Fruit fly (Drosophila melanogaster) whole organism, embryonic: Measurements from ENCODE around the gene ph-d.

Experiments used
- ATbp ChIP-seq: fragments of 200-800 bp; sonication (Bioruptor generic); optimal IDR thresholded peaks from 2 replicates; lab custom pipeline; 2017; ENCODE audit warnings: missing biosample characterization, mild to moderate bottlenecking, missing genetic modification characterization, missing genetic modification reagents
- Bdp1 ChIP-seq: fragments of 200-800 bp; sonication (Bioruptor generic); optimal IDR thresholded peaks from 3 replicates; lab custom pipeline; 2016; ENCODE audit warnings: missing biosample characterization, missing genetic modification characterization
- CG10565 ChIP-seq: fragments of 200-800 bp; sonication (Bioruptor generic); optimal IDR thresholded peaks from 3 replicates; lab custom pipeline; 2016; ENCODE audit warnings: missing biosample characterization, mild to moderate bottlenecking, missing genetic modification characterization
- CG11695 ChIP-seq: fragments of 200-800 bp; sonication (Bioruptor generic); IDR thresholded peaks from 3 replicates; pipeline ENCODE4 v1.3.6; 2022; ENCODE audit warnings: missing biosample characterization, missing genetic modification characterization
- CG12071 ChIP-seq: fragments of 200-800 bp; sonication (Bioruptor generic); optimal IDR thresholded peaks from 3 replicates; lab custom pipeline; 2018; ENCODE audit warnings: missing biosample characterization, mild to moderate bottlenecking, missing genetic modification characterization
- CG15514 ChIP-seq: fragments of 200-800 bp; sonication (Bioruptor generic); optimal IDR thresholded peaks from 3 replicates; lab custom pipeline; 2017; ENCODE audit warnings: missing biosample characterization, missing genetic modification characterization, mild to moderate bottlenecking, moderate library complexity, missing genetic modification reagents
- CG16863 ChIP-seq: fragments of 200-800 bp; sonication (Bioruptor generic); optimal IDR thresholded peaks from 3 replicates; lab custom pipeline; 2016; ENCODE audit warnings: missing biosample characterization, missing genetic modification characterization
- CG17385 ChIP-seq: fragments of 200-800 bp; sonication (Bioruptor generic); optimal IDR thresholded peaks from 3 replicates; lab custom pipeline; 2018; ENCODE audit warnings: missing biosample characterization, mild to moderate bottlenecking, missing genetic modification characterization
- CG1832 ChIP-seq: fragments of 200-800 bp; sonication (Bioruptor generic); optimal IDR thresholded peaks from 2 replicates; lab custom pipeline; 2017; ENCODE audit warnings: missing biosample characterization, mild to moderate bottlenecking, missing genetic modification characterization, inconsistent platforms
- CG2116 ChIP-seq: fragments of 200-800 bp; sonication (Bioruptor generic); optimal IDR thresholded peaks from 3 replicates; lab custom pipeline; 2018; ENCODE audit warnings: missing biosample characterization, mild to moderate bottlenecking, missing genetic modification characterization
- CG2120 ChIP-seq: fragments of 200-800 bp; sonication (Bioruptor generic); optimal IDR thresholded peaks from 3 replicates; lab custom pipeline; 2016; ENCODE audit warnings: missing biosample characterization, missing genetic modification characterization
- CG31441 ChIP-seq: fragments of 200-800 bp; sonication (Bioruptor generic); IDR thresholded peaks from 2 replicates; pipeline ENCODE4 v1.3.6; 2022; ENCODE audit warnings: missing biosample characterization, missing genetic modification characterization
- CG5953 ChIP-seq: fragments of 200-800 bp; sonication (Bioruptor generic); IDR thresholded peaks from 2 replicates; pipeline ENCODE4 v1.3.6; 2022; ENCODE audit warnings: missing biosample characterization, missing genetic modification characterization
- CG6683 ChIP-seq: fragments of 200-800 bp; sonication (Bioruptor generic); optimal IDR thresholded peaks from 2 replicates; lab custom pipeline; 2017; ENCODE audit warnings: missing biosample characterization, mild to moderate bottlenecking, missing genetic modification characterization, missing genetic modification reagents
- CG6854 ChIP-seq: fragments of 200-800 bp; sonication (Bioruptor generic); optimal IDR thresholded peaks from 3 replicates; lab custom pipeline; 2017; ENCODE audit warnings: missing biosample characterization, mild to moderate bottlenecking, missing genetic modification characterization
- CG9727 ChIP-seq: fragments of 200-800 bp; sonication (Bioruptor generic); optimal IDR thresholded peaks from 3 replicates; lab custom pipeline; 2017; ENCODE audit warnings: missing biosample characterization, mild to moderate bottlenecking, missing genetic modification characterization
- CkIIα-i1 ChIP-seq: fragments of 200-800 bp; sonication (Bioruptor generic); IDR thresholded peaks from 2 replicates; pipeline ENCODE4 v1.3.6; 2022; ENCODE audit warnings: missing biosample characterization, missing genetic modification characterization
- D19A ChIP-seq: fragments of 200-800 bp; optimal IDR thresholded peaks from 3 replicates; lab custom pipeline; 2019; ENCODE audit warnings: missing biosample characterization, mild to moderate bottlenecking, missing genetic modification characterization, moderate library complexity
- Mad ChIP-seq: fragments of 200-800 bp; sonication (Bioruptor generic); optimal IDR thresholded peaks from 2 replicates; lab custom pipeline; 2016; ENCODE audit warnings: missing biosample characterization, missing genetic modification characterization
- Meics ChIP-seq: fragments of 200-800 bp; sonication (Bioruptor generic); optimal IDR thresholded peaks from 2 replicates; lab custom pipeline; 2017; ENCODE audit warnings: missing biosample characterization, mild to moderate bottlenecking, missing genetic modification characterization
- Mes4 ChIP-seq: fragments of 200-800 bp; sonication (Bioruptor generic); optimal IDR thresholded peaks from 2 replicates; lab custom pipeline; 2016; ENCODE audit warnings: missing biosample characterization, missing genetic modification characterization
- Myb ChIP-seq: fragments of 200-800 bp; sonication (Bioruptor generic); optimal IDR thresholded peaks from 2 replicates; lab custom pipeline; 2016; ENCODE audit warnings: missing biosample characterization, missing genetic modification characterization
- Optix ChIP-seq: fragments of 200-800 bp; sonication (Bioruptor generic); IDR thresholded peaks from 3 replicates; pipeline ENCODE4 v1.3.6; 2022; ENCODE audit warnings: missing biosample characterization, missing genetic modification characterization
- Tbp ChIP-seq: fragments of >200 bp; optimal IDR thresholded peaks from 2 replicates; lab custom pipeline; 2018; ENCODE audit warnings: missing biosample characterization, missing genetic modification characterization
- Trl ChIP-seq, 3 experiments: fragments of >200 bp in 2 of 3; fragments of 200-800 bp in 1 of 3; sonication (Bioruptor generic) in 1 of 3; optimal IDR thresholded peaks; 2 replicates in 1 of 3; 3 replicates in 2 of 3; lab custom pipeline; 2016 to 2017; ENCODE audit warnings: missing biosample characterization in 1 of 3, missing genetic modification characterization in 1 of 3
- bbx ChIP-seq: fragments of 200-800 bp; sonication (Bioruptor generic); IDR thresholded peaks from 2 replicates; pipeline ENCODE4 v1.3.6; 2022; ENCODE audit warnings: missing biosample characterization, missing genetic modification characterization; ENCODE audit not compliant: partially characterized antibody
- br ChIP-seq: fragments of >200 bp; optimal IDR thresholded peaks from 2 replicates; lab custom pipeline; 2017
- cato ChIP-seq: fragments of 200-800 bp; sonication (Bioruptor generic); optimal IDR thresholded peaks from 2 replicates; lab custom pipeline; 2016; ENCODE audit warnings: missing biosample characterization, missing genetic modification characterization, borderline replicate concordance
- chinmo ChIP-seq: fragments of 200-800 bp; sonication (Bioruptor generic); IDR thresholded peaks from 4 replicates; pipeline ENCODE4 v1.3.6; 2022; ENCODE audit warnings: missing biosample characterization, missing genetic modification characterization; ENCODE audit not compliant: partially characterized antibody
- chn ChIP-seq: fragments of 200-800 bp; sonication (Bioruptor generic); optimal IDR thresholded peaks from 2 replicates; lab custom pipeline; 2016; ENCODE audit warnings: missing biosample characterization, missing genetic modification characterization
- crol ChIP-seq: fragments of 200-800 bp; sonication (Bioruptor generic); IDR thresholded peaks from 2 replicates; pipeline ENCODE4 v1.3.6; 2022; ENCODE audit warnings: missing biosample characterization, missing genetic modification characterization
- cwo ChIP-seq: fragments of 200-800 bp; sonication (Bioruptor generic); optimal IDR thresholded peaks from 3 replicates; lab custom pipeline; 2017; ENCODE audit warnings: missing biosample characterization, missing genetic modification characterization, mild to moderate bottlenecking, moderate library complexity, missing genetic modification reagents
- dm ChIP-seq: fragments of 200-800 bp; sonication (Bioruptor generic); optimal IDR thresholded peaks from 3 replicates; lab custom pipeline; 2016; ENCODE audit warnings: missing biosample characterization, missing genetic modification characterization
- ems ChIP-seq: fragments of 200-800 bp; sonication (Bioruptor generic); optimal IDR thresholded peaks from 3 replicates; lab custom pipeline; 2016; ENCODE audit warnings: missing biosample characterization, missing genetic modification characterization
- eve ChIP-seq, 2 experiments: fragments of >200 bp; optimal IDR thresholded peaks; 2 replicates each; lab custom pipeline; 2017; ENCODE audit warnings: missing biosample characterization in 2 of 2, missing genetic modification characterization in 2 of 2
- ewg ChIP-seq: fragments of 200-800 bp; sonication (Bioruptor generic); optimal IDR thresholded peaks from 3 replicates; lab custom pipeline; 2017; ENCODE audit warnings: mild to moderate bottlenecking, missing biosample characterization, missing genetic modification reagents, missing genetic modification characterization
- fd96Cb ChIP-seq: fragments of 200-800 bp; sonication (Bioruptor generic); optimal IDR thresholded peaks from 2 replicates; lab custom pipeline; 2018; ENCODE audit warnings: missing biosample characterization, mild to moderate bottlenecking, missing genetic modification characterization, moderate library complexity
- gro ChIP-seq: fragments of 200-800 bp; sonication (Bioruptor generic); optimal IDR thresholded peaks from 2 replicates; lab custom pipeline; 2016; ENCODE audit warnings: missing biosample characterization, missing genetic modification characterization
- gsb ChIP-seq: fragments of 200-800 bp; sonication (Bioruptor generic); IDR thresholded peaks from 2 replicates; pipeline ENCODE4 v1.3.6; 2022; ENCODE audit warnings: missing biosample characterization, missing genetic modification characterization
- her ChIP-seq: fragments of 200-800 bp; sonication (Bioruptor generic); optimal IDR thresholded peaks from 2 replicates; lab custom pipeline; 2016; ENCODE audit warnings: missing biosample characterization, missing genetic modification characterization
- insv ChIP-seq, 2 experiments: fragments of 200-800 bp; sonication (Bioruptor generic); optimal IDR thresholded peaks; 3 replicates each; lab custom pipeline; 2016 to 2018; ENCODE audit warnings: missing biosample characterization in 2 of 2, missing genetic modification characterization in 2 of 2
- pb ChIP-seq: fragments of 200-800 bp; sonication (Bioruptor generic); optimal IDR thresholded peaks from 3 replicates; lab custom pipeline; 2016; ENCODE audit warnings: missing biosample characterization, missing genetic modification characterization
- prd ChIP-seq, 3 experiments: fragments of >200 bp in 2 of 3; fragments of 200-800 bp in 1 of 3; sonication (Bioruptor generic) in 1 of 3; optimal IDR thresholded peaks in 2 of 3; IDR thresholded peaks in 1 of 3; 2 replicates in 2 of 3; 3 replicates in 1 of 3; pipeline versions ENCODE4 v1.3.6 to Lab custom; 2017 to 2022; ENCODE audit warnings: missing biosample characterization in 1 of 3, missing genetic modification characterization in 1 of 3
- pros ChIP-seq: fragments of 200-800 bp; sonication (Bioruptor generic); optimal IDR thresholded peaks from 3 replicates; lab custom pipeline; 2019; ENCODE audit warnings: missing biosample characterization, mild to moderate bottlenecking, missing genetic modification characterization, moderate library complexity
- shn ChIP-seq: fragments of 200-800 bp; sonication (Bioruptor generic); optimal IDR thresholded peaks from 3 replicates; lab custom pipeline; 2016; ENCODE audit warnings: missing biosample characterization, missing genetic modification characterization
- tin ChIP-seq: fragments of 200-800 bp; sonication (Bioruptor generic); optimal IDR thresholded peaks from 3 replicates; lab custom pipeline; 2016; ENCODE audit warnings: missing biosample characterization, missing genetic modification characterization
- unpg ChIP-seq: fragments of 200-800 bp; sonication (Bioruptor generic); optimal IDR thresholded peaks from 3 replicates; lab custom pipeline; 2018; ENCODE audit warnings: missing biosample characterization, mild to moderate bottlenecking, missing genetic modification characterization, moderate library complexity
- vvl ChIP-seq: fragments of 200-800 bp; sonication (Bioruptor generic); IDR thresholded peaks from 2 replicates; pipeline ENCODE4 v1.3.6; 2022; ENCODE audit warnings: missing biosample characterization, missing genetic modification characterization

ph-d gene

DNA sequence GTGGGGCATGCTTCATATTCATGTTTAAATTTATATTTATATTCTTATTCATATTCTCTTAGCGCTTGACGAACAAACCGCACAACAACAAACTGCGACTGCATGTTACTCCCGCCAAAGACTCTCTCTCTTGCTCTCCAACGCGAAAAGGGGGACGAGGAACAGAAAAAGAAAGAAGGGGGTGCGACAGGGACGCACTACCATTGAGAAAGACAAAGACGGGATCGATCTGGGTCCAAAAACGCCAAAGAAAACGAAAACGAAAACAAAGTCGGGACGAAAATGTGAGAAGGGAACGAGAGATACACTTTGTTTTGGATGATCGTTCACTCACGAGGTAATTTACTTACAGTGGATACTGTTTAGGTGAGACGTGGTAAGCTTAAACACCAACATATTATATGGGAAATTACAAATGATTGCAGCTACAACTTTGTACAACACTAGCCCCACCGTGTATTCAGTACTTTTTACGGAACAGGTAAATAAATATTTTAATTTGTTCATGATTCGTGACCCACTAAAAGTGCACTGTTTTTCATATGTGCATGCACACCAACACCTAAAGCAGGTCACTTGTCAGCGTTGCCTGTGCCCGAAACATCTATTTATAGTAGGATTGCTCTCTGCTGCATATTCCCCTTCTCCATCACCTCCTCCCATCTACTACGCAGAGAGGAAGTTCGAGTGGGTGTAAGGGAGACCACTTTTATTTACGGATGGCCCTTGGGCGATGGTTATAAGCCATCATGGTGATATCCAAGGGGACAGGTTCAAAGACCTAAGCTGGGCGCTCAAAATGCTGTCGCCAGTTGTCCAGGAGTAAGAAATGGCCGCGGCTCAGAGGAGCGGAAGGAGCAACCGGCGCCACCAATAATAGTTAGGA, 1.1 kb downstream of the ph-d start (continued):
- TF ChIP-seq shn (GFP tag; lab: Kevin White, UChicago): peak; percentile 49
- TF ChIP-seq CG15514: no peak
- no peak for TF ChIP-seq gsb (GFP tag; lab: Robert Waterston, UW)
- no peak for TF ChIP-seq ems (GFP tag; lab: Kevin White, UChicago)
- TF ChIP-seq Myb (GFP tag; lab: Kevin White, UChicago): no peak
- peak; percentile 20 for TF ChIP-seq tin
- TF ChIP-seq cato: no peak
- TF ChIP-seq CkIIα-i1 (GFP tag; lab: Robert Waterston, UW): no peak
- no peak for TF ChIP-seq eve (GFP tag; optimal IDR thresholded peaks at IDR 0.05; lab: Kevin White, UChicago)
- no peak for TF ChIP-seq ewg (GFP tag; lab: Kevin White, UChicago)
- no peak for TF ChIP-seq br (lab: Kevin White, UChicago)
- peak; percentile 42 for TF ChIP-seq fd96Cb (tag; lab: Kevin White, UChicago)
- TF ChIP-seq Bdp1 (GFP tag; lab: Kevin White, UChicago): no peak
- TF ChIP-seq dm (GFP tag; lab: Kevin White, UChicago): no peak
- TF ChIP-seq Trl (optimal IDR thresholded peaks at IDR 0.05; lab: Kevin White, UChicago): peak; percentile 31 to 51
- TF ChIP-seq Trl (GFP tag; optimal IDR thresholded peaks at IDR 0.05; lab: Kevin White, UChicago): peak; percentile 31
- TF ChIP-seq Optix (GFP tag; lab: Robert Waterston, UW): no peak
- TF ChIP-seq CG5953 (GFP tag; lab: Robert Waterston, UW): no peak
- TF ChIP-seq crol (GFP tag; lab: Robert Waterston, UW): no peak; the same call in 1 of the 2 replicates
- peak; percentile 72 for TF ChIP-seq CG1832 (GFP tag; lab: Kevin White, UChicago)
- peak; percentile 10 for TF ChIP-seq CG17385 (GFP tag; lab: Kevin White, UChicago)
- TF ChIP-seq ATbp: peak; percentile 28
- TF ChIP-seq CG9727: peak; percentile 37
- no peak for TF ChIP-seq CG6854 (GFP tag; lab: Kevin White, UChicago)
- TF ChIP-seq gro (GFP tag; lab: Kevin White, UChicago): no peak
- TF ChIP-seq chn (GFP tag; lab: Kevin White, UChicago): peak; percentile 19
- TF ChIP-seq CG6683 (GFP tag; lab: Kevin White, UChicago): no peak
- TF ChIP-seq CG11695 (GFP tag; lab: Robert Waterston, UW): 0 out of 3 replicates have a peak, but pooled peaks have one; percentile 43
- TF ChIP-seq bbx: no peak
- TF ChIP-seq CG10565 (GFP tag; lab: Kevin White, UChicago): no peak
- TF ChIP-seq CG12071: no peak
- TF ChIP-seq cwo (GFP tag; lab: Kevin White, UChicago): no peak
- no peak for TF ChIP-seq pros
- TF ChIP-seq CG16863 (GFP tag; lab: Kevin White, UChicago): peak; percentile 22
- no peak for TF ChIP-seq chinmo (GFP tag; lab: Robert Waterston, UW)
- peak; percentile 76 for TF ChIP-seq D19A (tag; lab: Kevin White, UChicago)
- TF ChIP-seq her (GFP tag; lab: Kevin White, UChicago): no peak
- TF ChIP-seq CG2120: peak; percentile 12
- TF ChIP-seq Tbp (GFP tag; lab: Kevin White, UChicago): no peak
- TF ChIP-seq pb (GFP tag; lab: Kevin White, UChicago): no peak
- TF ChIP-seq Mes4 (GFP tag; lab: Kevin White, UChicago): peak; percentile 10
- peak; percentile 49 for TF ChIP-seq unpg
- TF ChIP-seq CG2116 (GFP tag; lab: Kevin White, UChicago): no peak
- peak; percentile 63; the same call in 1 of the 2 replicates for TF ChIP-seq vvl (GFP tag; lab: Robert Waterston, UW)
- TF ChIP-seq CG31441 (GFP tag; lab: Robert Waterston, UW): peak; percentile 50
- TF ChIP-seq prd (optimal IDR thresholded peaks at IDR 0.05; lab: Kevin White, UChicago): no peak
- TF ChIP-seq prd (GFP tag; IDR thresholded peaks at IDR 0.05; lab: Robert Waterston, UW): peak; percentile 41; the same call in 2 of the 3 replicates
- no peak for TF ChIP-seq Mad (GFP tag; lab: Kevin White, UChicago)
- no peak for TF ChIP-seq insv (GFP tag; optimal IDR thresholded peaks at IDR 0.05; lab: Kevin White, UChicago)
- TF ChIP-seq Meics (GFP tag; lab: Kevin White, UChicago): peak; percentile 12
